Fruit fly (Drosophila melanogaster) S2 (cell line): ENCODE measurements around the gene CG17377.

ENCODE experiments used
- CG8478 ChIP-seq: fragments of >200 bp; optimal IDR thresholded peaks from 2 replicates; lab custom pipeline; 2018
- CTCF ChIP-seq, 2 experiments: fragments of >200 bp; optimal IDR thresholded peaks; 2 replicates each; lab custom pipeline; 2018

DNA sequence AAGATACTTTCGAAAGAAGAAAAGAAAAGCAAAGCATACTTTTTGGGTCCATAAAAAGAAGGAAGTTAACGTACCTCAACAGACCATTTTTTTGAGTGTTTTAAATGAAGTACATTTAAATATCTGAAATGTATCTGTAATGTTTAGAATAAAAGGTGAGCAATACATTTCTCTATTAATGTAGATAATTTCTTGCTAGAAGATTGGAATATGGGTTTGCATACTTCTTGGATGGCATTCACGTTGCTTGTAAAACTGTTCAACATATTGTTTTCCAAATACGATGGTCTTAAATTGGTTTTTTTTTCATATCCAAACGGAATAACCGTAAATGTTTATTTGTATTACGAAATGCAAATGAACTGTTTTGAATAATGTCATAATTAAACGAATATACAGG, 3.1 kb upstream of the CG17377 start, which contains the start of gene CG17375:
- no peak for TF ChIP-seq CG8478 (lab: Kevin White, UChicago)
- TF ChIP-seq CTCF (optimal IDR thresholded peaks at IDR 0.05; lab: Kevin White, UChicago), result no peak
